Worm (Caenorhabditis elegans): Measurements from ENCODE around the gene T20D4.15.

- TF ChIP-seq unc-62 (GFP tag; optimal IDR thresholded peaks at IDR 0.05) (no peak), blmp-1 (tag; optimal IDR thresholded peaks at IDR 0.05; ENCODE audit: insufficient read depth) (no peak), snpc-4 (tag; optimal IDR thresholded peaks at IDR 0.05) (no peak), ama-1 (optimal IDR thresholded peaks at IDR 0.05) (no peak), nhr-11 (tag; optimal IDR thresholded peaks at IDR 0.05) (no peak), mab-5 (tag; optimal IDR thresholded peaks at IDR 0.05) (no peak), lin-39 (tag; optimal IDR thresholded peaks at IDR 0.05) (no peak), skn-1 (tag; optimal IDR thresholded peaks at IDR 0.05) (no peak), ztf-4 (tag; optimal IDR thresholded peaks at IDR 0.05) (no peak), aly-2 (tag; optimal IDR thresholded peaks at IDR 0.05) (no peak), unc-39 (tag; optimal IDR thresholded peaks at IDR 0.05) (no peak), crh-2 (tag; optimal IDR thresholded peaks at IDR 0.05) (no peak)
Measured at ce11 chrV:3349877-3350276, 44.7 kb downstream of the T20D4.15 start, which contains the start of gene C17B7.15.

Measured in whole organism, L2 larva.